Worm (Caenorhabditis elegans): Measurements from ENCODE around the gene F39G3.2.

F39G3.2 gene

DNA sequence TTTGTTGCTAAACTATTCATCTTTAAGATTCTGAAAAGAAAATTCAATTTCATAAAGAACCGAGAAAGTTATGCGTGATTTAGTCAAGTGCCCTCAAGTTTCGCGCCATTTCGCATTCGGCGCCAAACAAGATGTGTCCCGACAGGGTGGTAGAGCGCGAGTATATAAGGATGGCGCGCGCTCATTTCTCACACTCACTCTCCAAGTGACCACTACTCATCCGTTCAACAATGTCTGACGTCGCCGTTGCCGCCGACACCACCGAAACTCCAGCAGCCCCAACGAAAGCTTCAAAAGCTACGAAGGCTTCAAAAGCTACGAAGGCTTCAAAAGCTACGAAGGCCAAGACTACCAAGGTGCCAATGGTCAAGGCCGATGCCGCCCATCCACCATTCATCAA is 16.5 kb downstream of the F39G3.2 start, which contains the start of gene hil-4:
Gene hil-4 (plus strand): TSS at position 191 of the 400 bp plus-strand sequence.
- TF ChIP-seq lin-39 (tag; optimal IDR thresholded peaks at IDR 0.05) (no peak), fkh-2 (tag; optimal IDR thresholded peaks at IDR 0.05) (no peak)

DNA sequence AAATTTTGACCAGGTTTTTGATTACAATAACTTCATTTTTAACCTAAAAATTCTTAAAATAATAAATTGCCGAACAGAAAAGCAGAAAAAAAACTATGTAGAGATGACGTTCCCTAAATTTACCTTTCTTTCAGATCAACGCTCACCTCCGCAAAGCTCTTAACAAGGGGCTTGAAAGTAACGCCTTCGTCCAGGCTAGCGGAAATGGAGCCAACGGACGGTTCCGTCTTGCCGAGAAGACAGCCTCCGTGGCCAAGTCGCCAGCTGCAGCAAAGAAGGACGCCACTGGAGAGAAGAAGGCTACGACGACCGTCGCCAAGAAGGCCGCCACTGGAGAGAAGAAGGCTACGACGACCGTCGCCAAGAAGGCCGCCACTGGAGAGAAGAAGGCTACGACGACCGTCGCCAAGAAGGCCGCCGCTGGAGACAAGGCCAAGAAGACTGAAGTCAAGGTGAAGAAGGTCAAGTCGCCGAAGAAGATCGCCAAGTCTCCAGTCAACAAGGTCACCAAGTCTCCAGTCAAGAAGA is 17.1 kb downstream of the F39G3.2 start:
- TF ChIP-seq nhr-12 (tag; optimal IDR thresholded peaks at IDR 0.05), result no peak
- no peak for TF ChIP-seq nhr-77 (tag; optimal IDR thresholded peaks at IDR 0.05)
- TF ChIP-seq lin-15B (tag; optimal IDR thresholded peaks at IDR 0.05), result no peak
- no peak for TF ChIP-seq eor-1 (tag; optimal IDR thresholded peaks at IDR 0.05)
- no peak for TF ChIP-seq elt-2 (tag; optimal IDR thresholded peaks at IDR 0.05)
- TF ChIP-seq elt-3 (tag; optimal IDR thresholded peaks at IDR 0.05), result no peak
- no peak for TF ChIP-seq sea-2 (GFP tag; optimal IDR thresholded peaks at IDR 0.05)
- no peak for TF ChIP-seq fkh-2 (tag; optimal IDR thresholded peaks at IDR 0.05)
- TF ChIP-seq pha-4 (tag; optimal IDR thresholded peaks at IDR 0.05), result no peak
- TF ChIP-seq unc-62 (GFP tag; optimal IDR thresholded peaks at IDR 0.05), result no peak

DNA sequence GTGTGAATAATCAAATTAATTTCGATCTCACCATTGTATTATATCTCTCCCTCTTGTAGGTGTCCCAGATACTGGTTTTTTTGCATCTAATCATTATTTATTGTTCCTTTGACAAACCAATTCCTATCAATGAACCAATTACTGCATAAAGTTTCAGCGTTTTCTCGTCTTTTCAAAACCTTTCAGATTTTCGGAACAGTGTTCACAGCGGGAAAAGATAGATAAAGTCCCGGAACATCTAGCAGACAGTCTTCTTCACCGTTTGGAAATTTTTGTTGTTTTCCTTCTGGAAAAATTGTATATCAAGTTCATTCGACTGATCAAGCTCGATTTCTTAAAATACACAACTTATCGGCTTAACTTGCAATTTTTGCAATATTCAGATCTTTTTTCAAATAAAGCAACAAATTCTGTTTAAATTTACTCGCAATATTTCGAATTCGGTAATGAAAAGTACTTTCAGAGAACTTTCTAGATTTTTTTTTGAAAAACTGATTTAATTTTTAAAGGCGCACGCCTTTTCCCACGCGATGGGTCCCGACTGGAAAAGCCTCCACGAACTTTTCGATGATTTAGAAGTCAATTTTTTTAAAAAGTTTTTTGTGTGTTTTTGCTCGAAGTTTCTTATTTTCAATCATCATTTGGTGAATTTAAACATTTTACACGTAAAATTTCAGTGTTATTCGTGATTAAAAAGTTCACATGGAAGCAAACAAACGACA is 17.8 kb downstream of the F39G3.2 start, which contains the start of gene pgl-3:
Gene pgl-3 (plus strand): TSS at position 672 of the 722 bp plus-strand sequence.
- no peak for TF ChIP-seq nhr-12 (tag; optimal IDR thresholded peaks at IDR 0.05)
- no peak for TF ChIP-seq lin-39 (tag; optimal IDR thresholded peaks at IDR 0.05)
- TF ChIP-seq ceh-16 (tag; optimal IDR thresholded peaks at IDR 0.05), result no peak
- no peak for TF ChIP-seq daf-12 (tag; optimal IDR thresholded peaks at IDR 0.05)
- no peak for TF ChIP-seq ZK546.5 (tag; optimal IDR thresholded peaks at IDR 0.05)
- no peak for TF ChIP-seq ceh-28 (tag; optimal IDR thresholded peaks at IDR 0.05)
- no peak for TF ChIP-seq lsy-12 (tag; optimal IDR thresholded peaks at IDR 0.05)
- TF ChIP-seq nhr-77 (tag; optimal IDR thresholded peaks at IDR 0.05), result no peak
- no peak for TF ChIP-seq ztf-11 (tag; optimal IDR thresholded peaks at IDR 0.05)
- TF ChIP-seq nhr-67 (tag; optimal IDR thresholded peaks at IDR 0.05), result no peak
- no peak for TF ChIP-seq elt-2 (tag; optimal IDR thresholded peaks at IDR 0.05)
- TF ChIP-seq ztf-4 (tag; optimal IDR thresholded peaks at IDR 0.05), result no peak
- no peak for TF ChIP-seq fkh-10 (GFP tag; optimal IDR thresholded peaks at IDR 0.05)
- TF ChIP-seq R02D3.7 (tag; optimal IDR thresholded peaks at IDR 0.05), result no peak
- no peak for TF ChIP-seq mml-1 (tag; optimal IDR thresholded peaks at IDR 0.05)
- TF ChIP-seq jun-1 (tag; optimal IDR thresholded peaks at IDR 0.05), result no peak

DNA sequence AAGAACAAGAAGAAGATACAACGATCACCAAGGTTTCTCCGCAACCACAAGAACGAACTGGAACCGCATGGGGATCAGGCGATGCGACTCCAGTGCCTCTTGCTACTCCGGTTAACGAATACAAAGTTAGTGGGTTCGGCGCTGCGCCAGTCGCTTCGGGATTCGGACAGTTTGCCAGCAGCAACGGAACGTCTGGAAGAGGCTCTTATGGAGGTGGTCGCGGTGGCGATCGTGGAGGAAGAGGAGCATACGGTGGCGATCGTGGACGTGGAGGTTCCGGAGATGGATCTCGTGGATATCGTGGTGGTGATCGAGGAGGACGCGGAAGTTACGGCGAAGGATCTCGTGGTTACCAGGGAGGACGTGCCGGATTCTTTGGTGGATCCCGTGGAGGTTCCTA is 20.4 kb downstream of the F39G3.2 start:
- TF ChIP-seq zag-1 (tag; optimal IDR thresholded peaks at IDR 0.05) (no peak), nhr-12 (tag; optimal IDR thresholded peaks at IDR 0.05) (no peak), nhr-25 (tag; optimal IDR thresholded peaks at IDR 0.05) (no peak), elt-3 (tag; optimal IDR thresholded peaks at IDR 0.05) (no peak), fkh-10 (GFP tag; optimal IDR thresholded peaks at IDR 0.05) (no peak), ztf-4 (tag; optimal IDR thresholded peaks at IDR 0.05) (no peak), nfya-1 (tag; optimal IDR thresholded peaks at IDR 0.05; ENCODE audit: insufficient read depth) (no peak), fos-1 (tag; optimal IDR thresholded peaks at IDR 0.05) (no peak), skn-1 (tag; optimal IDR thresholded peaks at IDR 0.05) (no peak), ceh-28 (tag; optimal IDR thresholded peaks at IDR 0.05) (no peak), pqm-1 (tag; optimal IDR thresholded peaks at IDR 0.05) (no peak), egl-27 (tag; optimal IDR thresholded peaks at IDR 0.05) (no peak), ceh-9 (tag; optimal IDR thresholded peaks at IDR 0.05) (no peak), mml-1 (tag; optimal IDR thresholded peaks at IDR 0.05) (no peak), aly-2 (tag; optimal IDR thresholded peaks at IDR 0.05) (no peak), elt-1 (tag; optimal IDR thresholded peaks at IDR 0.05) (no peak), lin-15B (tag; optimal IDR thresholded peaks at IDR 0.05) (no peak)

DNA sequence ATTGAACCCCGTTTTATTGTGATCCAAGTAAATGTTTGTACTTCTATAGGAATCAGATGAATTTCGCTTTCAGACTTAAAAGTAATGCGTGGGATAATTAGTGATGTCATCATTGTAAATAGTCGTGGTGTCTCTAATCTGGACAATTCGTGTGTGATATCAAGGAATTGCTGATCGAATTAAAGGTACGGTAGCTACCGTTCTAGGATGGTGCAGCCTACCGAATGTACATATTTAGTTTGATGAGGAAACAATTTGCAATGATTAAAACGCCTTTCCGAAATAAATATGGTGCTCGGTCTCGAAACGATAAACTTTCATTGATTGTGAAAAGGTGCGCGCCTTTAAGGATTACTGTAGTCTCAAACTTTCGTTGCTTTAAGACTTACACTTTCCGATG is 20.9 kb downstream of the F39G3.2 start:
- TF ChIP-seq ZK546.5 (tag; optimal IDR thresholded peaks at IDR 0.05) (no peak), hmg-11 (tag; optimal IDR thresholded peaks at IDR 0.05) (no peak), mdl-1 (tag; optimal IDR thresholded peaks at IDR 0.05) (no peak), nhr-237 (tag; optimal IDR thresholded peaks at IDR 0.05) (no peak), R02D3.7 (tag; optimal IDR thresholded peaks at IDR 0.05) (no peak), pqm-1 (tag; optimal IDR thresholded peaks at IDR 0.05) (no peak), fkh-2 (tag; optimal IDR thresholded peaks at IDR 0.05) (no peak), elt-3 (tag; optimal IDR thresholded peaks at IDR 0.05) (no peak), nhr-11 (tag; optimal IDR thresholded peaks at IDR 0.05) (no peak), nhr-28 (tag; optimal IDR thresholded peaks at IDR 0.05) (no peak), unc-39 (tag; optimal IDR thresholded peaks at IDR 0.05) (no peak), nhr-43 (tag; optimal IDR thresholded peaks at IDR 0.05; ENCODE audit: poor library complexity, severe bottlenecking) (no peak), ama-1 (optimal IDR thresholded peaks at IDR 0.05) (no peak), lin-39 (tag; optimal IDR thresholded peaks at IDR 0.05) (no peak), fos-1 (tag; optimal IDR thresholded peaks at IDR 0.05) (no peak), nhr-77 (tag; optimal IDR thresholded peaks at IDR 0.05) (no peak), eor-1 (tag; optimal IDR thresholded peaks at IDR 0.05) (no peak), jun-1 (tag; optimal IDR thresholded peaks at IDR 0.05) (no peak), ceh-28 (tag; optimal IDR thresholded peaks at IDR 0.05) (no peak), lin-15B (tag; optimal IDR thresholded peaks at IDR 0.05) (no peak)
